Fruit fly (Drosophila melanogaster) whole organism, embryonic: ENCODE results near the gene CG1354.

Source experiments
- Asciz ChIP-seq: fragments of 200-800 bp; sonication (Bioruptor generic); optimal IDR thresholded peaks from 2 replicates; lab custom pipeline; 2017; ENCODE audit warnings: missing biosample characterization, mild to moderate bottlenecking, missing genetic modification characterization, missing genetic modification reagents
- Bdp1 ChIP-seq: fragments of 200-800 bp; sonication (Bioruptor generic); optimal IDR thresholded peaks from 3 replicates; lab custom pipeline; 2016; ENCODE audit warnings: missing biosample characterization, missing genetic modification characterization
- C15 ChIP-seq: fragments of 200-800 bp; sonication (Bioruptor generic); IDR thresholded peaks from 3 replicates; pipeline ENCODE4 v1.3.6; 2022; ENCODE audit warnings: missing biosample characterization, missing genetic modification characterization
- CG10321 ChIP-seq: fragments of 200-800 bp; sonication (Bioruptor generic); IDR thresholded peaks from 2 replicates; pipeline ENCODE4 v1.3.6; 2022; ENCODE audit warnings: missing biosample characterization, missing genetic modification characterization
- CG11504 ChIP-seq: fragments of 200-800 bp; sonication (Bioruptor generic); optimal IDR thresholded peaks from 3 replicates; lab custom pipeline; 2019; ENCODE audit warnings: missing biosample characterization, mild to moderate bottlenecking, missing genetic modification characterization, moderate library complexity
- CG11695 ChIP-seq: fragments of 200-800 bp; sonication (Bioruptor generic); IDR thresholded peaks from 3 replicates; pipeline ENCODE4 v1.3.6; 2022; ENCODE audit warnings: missing biosample characterization, missing genetic modification characterization
- CG16815 ChIP-seq: fragments of 200-800 bp; sonication (Bioruptor generic); optimal IDR thresholded peaks from 3 replicates; lab custom pipeline; 2017; ENCODE audit warnings: missing biosample characterization, mild to moderate bottlenecking, missing genetic modification characterization
- CG1832 ChIP-seq: fragments of 200-800 bp; sonication (Bioruptor generic); optimal IDR thresholded peaks from 2 replicates; lab custom pipeline; 2017; ENCODE audit warnings: missing biosample characterization, mild to moderate bottlenecking, missing genetic modification characterization, inconsistent platforms
- CG18599 ChIP-seq: fragments of 200-800 bp; sonication (Bioruptor generic); optimal IDR thresholded peaks from 3 replicates; lab custom pipeline; 2017; ENCODE audit warnings: missing biosample characterization, missing genetic modification characterization, mild to moderate bottlenecking, moderate library complexity, missing genetic modification reagents
- CG2202 ChIP-seq: fragments of 200-800 bp; sonication (Bioruptor generic); optimal IDR thresholded peaks from 2 replicates; lab custom pipeline; 2018; ENCODE audit warnings: missing biosample characterization, mild to moderate bottlenecking, missing genetic modification characterization
- CG4424 ChIP-seq: fragments of 200-800 bp; sonication (Bioruptor generic); optimal IDR thresholded peaks from 3 replicates; lab custom pipeline; 2016; ENCODE audit warnings: missing biosample characterization, missing genetic modification characterization
- CG4730 ChIP-seq: fragments of 200-800 bp; sonication (Bioruptor generic); IDR thresholded peaks from 2 replicates; pipeline ENCODE4 v1.3.6; 2022; ENCODE audit warnings: missing biosample characterization, missing genetic modification characterization
- CG5180 ChIP-seq: fragments of 200-800 bp; sonication (Bioruptor generic); optimal IDR thresholded peaks from 3 replicates; lab custom pipeline; 2017; ENCODE audit warnings: missing biosample characterization, missing genetic modification characterization, mild to moderate bottlenecking, moderate library complexity, missing genetic modification reagents
- CG6175 ChIP-seq: fragments of 200-800 bp; sonication (Bioruptor generic); IDR thresholded peaks from 3 replicates; pipeline ENCODE4 v1.3.6; 2022; ENCODE audit warnings: missing biosample characterization, missing genetic modification characterization
- CG6254 ChIP-seq: fragments of 200-800 bp; sonication (Bioruptor generic); optimal IDR thresholded peaks from 3 replicates; lab custom pipeline; 2017; ENCODE audit warnings: mild to moderate bottlenecking, missing biosample characterization, missing genetic modification reagents, missing genetic modification characterization
- CG7987 ChIP-seq: fragments of 200-800 bp; sonication (Bioruptor generic); optimal IDR thresholded peaks from 2 replicates; lab custom pipeline; 2018; ENCODE audit warnings: missing biosample characterization, mild to moderate bottlenecking, missing genetic modification characterization, moderate library complexity
- CG8388 ChIP-seq: fragments of 200-800 bp; sonication (Bioruptor generic); optimal IDR thresholded peaks from 2 replicates; lab custom pipeline; 2019; ENCODE audit warnings: missing biosample characterization, mild to moderate bottlenecking, missing genetic modification characterization, moderate library complexity
- CG8765 ChIP-seq: fragments of 200-800 bp; sonication (Bioruptor generic); IDR thresholded peaks from 2 replicates; pipeline ENCODE4 v1.3.6; 2022; ENCODE audit warnings: missing biosample characterization, missing genetic modification characterization
- Drgx ChIP-seq: fragments of 200-800 bp; sonication (Bioruptor generic); IDR thresholded peaks from 2 replicates; pipeline ENCODE4 v1.3.6; 2022; ENCODE audit warnings: missing biosample characterization, missing genetic modification characterization
- Ets65A ChIP-seq: fragments of 200-800 bp; sonication (Bioruptor generic); peaks from one replicate; lab custom pipeline; 2016; ENCODE audit warnings: missing biosample characterization, missing genetic modification characterization
- Hr78 ChIP-seq, 2 experiments: fragments of 200-800 bp in 1 of 2; fragments of >200 bp in 1 of 2; sonication (Bioruptor generic) in 1 of 2; optimal IDR thresholded peaks; 2 replicates each; lab custom pipeline; 2017 to 2019; ENCODE audit warnings: missing biosample characterization in 2 of 2, missing genetic modification characterization in 2 of 2, mild to moderate bottlenecking in 1 of 2, moderate library complexity in 1 of 2
- Lpt ChIP-seq: fragments of >200 bp; optimal IDR thresholded peaks from 2 replicates; lab custom pipeline; 2018; ENCODE audit warnings: missing biosample characterization, missing genetic modification characterization
- Nf-YA ChIP-seq: fragments of 200-800 bp; sonication (Bioruptor generic); IDR thresholded peaks from 2 replicates; pipeline ENCODE4 v1.3.6; 2022; ENCODE audit warnings: missing biosample characterization, missing genetic modification characterization
- Nf-YB ChIP-seq: fragments of 200-800 bp; sonication (Bioruptor generic); optimal IDR thresholded peaks from 3 replicates; lab custom pipeline; 2019; ENCODE audit warnings: missing biosample characterization, mild to moderate bottlenecking, missing genetic modification characterization, moderate library complexity
- Nf-YC ChIP-seq: fragments of 200-800 bp; optimal IDR thresholded peaks from 3 replicates; lab custom pipeline; 2019; ENCODE audit warnings: missing biosample characterization, mild to moderate bottlenecking, missing genetic modification characterization, moderate library complexity
- Oli ChIP-seq: fragments of 200-800 bp; sonication (Bioruptor generic); optimal IDR thresholded peaks from 2 replicates; lab custom pipeline; 2018; ENCODE audit warnings: missing biosample characterization, mild to moderate bottlenecking, missing genetic modification characterization, moderate library complexity
- Spps ChIP-seq: fragments of 200-800 bp; sonication (Bioruptor generic); optimal IDR thresholded peaks from 2 replicates; lab custom pipeline; 2018; ENCODE audit warnings: missing biosample characterization, mild to moderate bottlenecking, missing genetic modification characterization
- bigmax ChIP-seq: fragments of 200-800 bp; sonication (Bioruptor generic); optimal IDR thresholded peaks from 2 replicates; lab custom pipeline; 2018; ENCODE audit warnings: missing biosample characterization, mild to moderate bottlenecking, missing genetic modification characterization
- chinmo ChIP-seq: fragments of 200-800 bp; sonication (Bioruptor generic); IDR thresholded peaks from 4 replicates; pipeline ENCODE4 v1.3.6; 2022; ENCODE audit warnings: missing biosample characterization, missing genetic modification characterization; ENCODE audit not compliant: partially characterized antibody
- chm ChIP-seq: fragments of 200-800 bp; sonication (Bioruptor generic); IDR thresholded peaks from 2 replicates; pipeline ENCODE4 v1.3.6; 2022; ENCODE audit warnings: missing biosample characterization, missing genetic modification characterization
- croc ChIP-seq: fragments of 200-800 bp; sonication (Bioruptor generic); conservative IDR thresholded peaks from 3 replicates; pipeline ENCODE4 v1.3.6; 2022; ENCODE audit warnings: missing biosample characterization, missing genetic modification characterization
- dimm ChIP-seq: fragments of 200-800 bp; sonication (Bioruptor generic); IDR thresholded peaks from 2 replicates; pipeline ENCODE4 v1.3.6; 2022; ENCODE audit warnings: missing biosample characterization, missing genetic modification characterization
- dmrt11E ChIP-seq: fragments of 200-800 bp; sonication (Bioruptor generic); optimal IDR thresholded peaks from 3 replicates; lab custom pipeline; 2018; ENCODE audit warnings: missing biosample characterization, mild to moderate bottlenecking, missing genetic modification characterization, moderate library complexity
- dmrt99B ChIP-seq: fragments of 200-800 bp; sonication (Bioruptor generic); optimal IDR thresholded peaks from 2 replicates; lab custom pipeline; 2018; ENCODE audit warnings: missing biosample characterization, mild to moderate bottlenecking, missing genetic modification characterization, moderate library complexity
- ewg ChIP-seq: fragments of 200-800 bp; sonication (Bioruptor generic); optimal IDR thresholded peaks from 3 replicates; lab custom pipeline; 2017; ENCODE audit warnings: mild to moderate bottlenecking, missing biosample characterization, missing genetic modification reagents, missing genetic modification characterization
- gem ChIP-seq: fragments of 200-800 bp; sonication (Bioruptor generic); optimal IDR thresholded peaks from 2 replicates; lab custom pipeline; 2019; ENCODE audit warnings: missing biosample characterization, mild to moderate bottlenecking, missing genetic modification characterization, moderate library complexity
- mam ChIP-seq: fragments of 200-800 bp; sonication (Bioruptor generic); optimal IDR thresholded peaks from 3 replicates; lab custom pipeline; 2016; ENCODE audit warnings: missing biosample characterization, missing genetic modification characterization
- nmo ChIP-seq: fragments of 200-800 bp; sonication (Bioruptor generic); optimal IDR thresholded peaks from 2 replicates; lab custom pipeline; 2018; ENCODE audit warnings: missing biosample characterization, mild to moderate bottlenecking, missing genetic modification characterization, moderate library complexity
- pho ChIP-seq: fragments of 200-800 bp; sonication (Bioruptor generic); optimal IDR thresholded peaks from 2 replicates; lab custom pipeline; 2016; ENCODE audit warnings: missing biosample characterization, missing genetic modification characterization
- ro ChIP-seq: fragments of 200-800 bp; sonication (Bioruptor generic); IDR thresholded peaks from 2 replicates; pipeline ENCODE4 v1.3.6; 2022; ENCODE audit warnings: missing biosample characterization, missing genetic modification characterization
- sisA ChIP-seq: fragments of 200-800 bp; sonication (Bioruptor generic); IDR thresholded peaks from 2 replicates; pipeline ENCODE4 v1.3.6; 2022; ENCODE audit warnings: missing biosample characterization, missing genetic modification characterization
- ssp ChIP-seq: fragments of 200-800 bp; sonication (Bioruptor generic); IDR thresholded peaks from 2 replicates; pipeline ENCODE4 v1.3.6; 2022; ENCODE audit warnings: missing biosample characterization, missing genetic modification characterization
- tin ChIP-seq: fragments of 200-800 bp; sonication (Bioruptor generic); optimal IDR thresholded peaks from 3 replicates; lab custom pipeline; 2016; ENCODE audit warnings: missing biosample characterization, missing genetic modification characterization

CG1354 gene

DNA sequence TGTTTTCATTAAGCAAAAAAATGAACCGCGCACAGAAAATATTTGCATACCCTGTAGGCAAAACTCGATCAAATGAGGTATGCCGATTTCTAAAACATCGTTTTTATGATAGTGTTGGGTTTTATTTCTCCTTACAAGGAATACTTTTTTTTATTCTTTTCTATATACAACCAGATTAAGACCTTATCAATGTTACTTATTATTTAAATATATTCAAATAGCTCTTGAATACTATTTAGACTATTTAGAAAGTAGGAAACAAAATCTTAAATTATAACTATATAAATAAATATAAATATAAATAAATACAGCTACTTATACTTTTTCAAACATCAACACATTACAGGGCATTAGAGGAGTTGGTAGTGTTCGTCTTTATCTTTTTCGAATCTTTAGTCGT, 20.6 kb upstream of the CG1354 start (continued):
- TF ChIP-seq ro (GFP tag; lab: Robert Waterston, UW) (no peak), CG18599 (GFP tag; lab: Kevin White, UChicago) (no peak), Oli (tag; lab: Kevin White, UChicago) (no peak), dmrt11E (no peak), Lpt (no peak), mam (GFP tag; lab: Kevin White, UChicago) (no peak)

DNA sequence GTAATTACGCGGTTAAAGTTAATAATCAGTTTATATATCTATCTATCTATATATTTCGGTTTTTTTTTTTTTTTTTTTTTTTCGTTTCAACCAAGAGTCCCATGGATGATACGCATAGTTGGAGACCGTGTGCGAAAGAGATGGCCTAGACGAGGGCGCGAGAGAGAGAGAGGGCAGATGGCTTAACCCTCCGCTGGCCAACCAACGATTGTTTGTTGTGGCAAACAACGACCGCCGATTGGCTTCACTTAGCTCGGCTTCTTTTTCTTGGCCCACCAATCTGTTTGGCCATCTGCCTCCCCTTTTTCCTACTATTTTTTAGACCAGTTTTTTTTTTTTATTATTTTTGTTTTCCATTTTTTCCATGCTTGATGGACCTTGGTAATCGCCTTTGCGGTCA, 13.0 kb upstream of the CG1354 start:
- no peak for TF ChIP-seq Asciz
- TF ChIP-seq Nf-YC (tag; lab: Kevin White, UChicago) = peak; percentile 94
- TF ChIP-seq CG16815 (GFP tag; lab: Kevin White, UChicago) = no peak
- peak; percentile 95 for TF ChIP-seq Nf-YB (GFP tag; lab: Kevin White, UChicago)
- peak; percentile 52 for TF ChIP-seq CG1832 (GFP tag; lab: Kevin White, UChicago)
- TF ChIP-seq CG10321 (GFP tag; lab: Robert Waterston, UW) = peak; percentile 52; the same call in 1 of the 2 replicates
- TF ChIP-seq Nf-YA = peak; percentile 26; the same call in 1 of the 2 replicates

DNA sequence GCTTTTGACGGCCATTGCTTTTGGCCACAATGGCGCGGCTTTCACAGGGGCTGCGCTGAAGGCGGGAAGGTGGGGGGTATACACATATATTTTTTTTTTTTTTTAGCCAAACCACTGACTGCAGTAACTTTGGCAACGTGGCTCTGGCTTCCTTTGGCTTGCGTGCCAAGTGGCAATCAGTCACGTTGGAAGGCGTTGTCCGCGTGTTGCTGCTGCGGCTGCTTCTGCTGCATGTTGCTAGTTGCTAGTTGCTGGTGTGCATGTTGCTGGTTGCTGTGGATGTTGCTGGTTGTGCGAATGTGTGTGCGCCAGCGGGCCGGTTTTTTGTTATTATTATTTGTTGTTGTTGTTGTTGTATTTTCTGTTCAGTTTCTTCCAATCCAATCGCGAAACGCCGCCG, 7.5 kb upstream of the CG1354 start:
- TF ChIP-seq Ets65A = peak; percentile 11
- TF ChIP-seq Nf-YB (GFP tag; lab: Kevin White, UChicago) = peak; percentile 7
- TF ChIP-seq chinmo (GFP tag; lab: Robert Waterston, UW) = no peak
- TF ChIP-seq CG11504 (tag; lab: Kevin White, UChicago) = peak; percentile 81
- no peak for TF ChIP-seq Bdp1 (GFP tag; lab: Kevin White, UChicago)
- TF ChIP-seq bigmax (GFP tag; lab: Kevin White, UChicago) = no peak
- TF ChIP-seq, all 482 proteins: peak for 3

DNA sequence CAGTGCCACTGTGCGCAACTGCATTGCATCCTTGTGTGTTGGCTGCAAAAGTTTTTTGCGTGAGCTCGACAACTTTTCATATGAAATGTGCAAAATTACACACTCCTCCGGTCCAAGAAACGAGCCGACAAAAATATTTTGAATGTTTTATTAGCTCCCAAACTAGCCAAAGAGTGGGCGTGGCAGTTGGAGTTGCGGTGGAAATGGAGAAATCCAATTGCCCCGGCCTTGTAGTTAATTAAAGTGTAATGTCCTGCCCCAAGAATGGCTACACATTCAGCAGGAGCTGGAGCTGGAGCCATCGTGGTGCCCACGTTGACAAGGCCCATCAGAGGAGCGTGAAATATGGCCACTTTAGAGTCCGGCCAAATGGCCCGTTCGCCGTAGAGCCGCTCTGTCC, 4.4 kb downstream of the CG1354 start, which contains the start of gene CARPB:
Gene CARPB, plus strand, starts transcription at position 301 of the 400 bp plus-strand sequence.
- TF ChIP-seq Hr78 (GFP tag; optimal IDR thresholded peaks at IDR 0.05; lab: Kevin White, UChicago) (no peak), tin (GFP tag; lab: Kevin White, UChicago) (no peak), C15 (GFP tag; lab: Robert Waterston, UW) (no peak), CG11695 (GFP tag; lab: Robert Waterston, UW) (no peak), dimm (GFP tag; lab: Robert Waterston, UW) (no peak)

DNA sequence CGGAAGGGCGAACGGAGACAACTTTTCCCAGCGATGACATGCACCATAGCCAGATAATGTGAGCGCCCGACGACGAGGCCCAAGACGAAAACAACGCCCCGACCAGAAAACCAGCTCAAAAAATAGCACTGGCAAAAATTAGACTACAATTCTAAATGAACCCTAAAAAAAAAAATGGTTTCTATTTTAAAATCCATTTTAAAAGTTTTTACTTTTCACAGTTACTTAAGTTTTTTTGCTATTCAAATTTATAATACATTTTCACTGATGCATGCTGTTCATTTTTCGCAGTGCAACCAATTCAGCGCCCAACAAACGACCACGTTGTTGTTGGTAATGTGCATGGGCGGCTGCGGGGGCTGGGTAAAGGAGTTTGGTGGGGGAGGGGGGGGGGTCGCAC, 8.8 kb downstream of the CG1354 start:
- no peak for TF ChIP-seq CG6175 (GFP tag; lab: Robert Waterston, UW)
- no peak for TF ChIP-seq CG4730 (GFP tag; lab: Robert Waterston, UW)
- no peak for TF ChIP-seq CG11695 (GFP tag; lab: Robert Waterston, UW)
- TF ChIP-seq Drgx (GFP tag; lab: Robert Waterston, UW) = peak; percentile 73
- TF ChIP-seq ssp (GFP tag; lab: Robert Waterston, UW) = 0 out of 2 replicates have a peak, but pooled peaks have one; percentile 13
- TF ChIP-seq croc = no peak
- no peak for TF ChIP-seq CG7987 (GFP tag; lab: Kevin White, UChicago)
- no peak for TF ChIP-seq CG2202
- TF ChIP-seq Ets65A = peak; percentile 62
- peak; percentile 27 for TF ChIP-seq ewg (GFP tag; lab: Kevin White, UChicago)
- no peak for TF ChIP-seq CG8765
- peak; percentile 35 for TF ChIP-seq nmo (GFP tag; lab: Kevin White, UChicago)
- TF ChIP-seq CG4424 (GFP tag; lab: Kevin White, UChicago) = peak; percentile 4
- no peak for TF ChIP-seq pho (GFP tag; lab: Kevin White, UChicago)
- TF ChIP-seq Spps (tag; lab: Kevin White, UChicago) = no peak
- TF ChIP-seq Asciz = no peak
- peak; percentile 31 for TF ChIP-seq dmrt99B (tag; lab: Kevin White, UChicago)
- peak; percentile 55 for TF ChIP-seq gem (tag; lab: Kevin White, UChicago)
- peak; percentile 15; the same call in 1 of the 2 replicates for TF ChIP-seq sisA (GFP tag; lab: Robert Waterston, UW)
- TF ChIP-seq chm (GFP tag; lab: Robert Waterston, UW) = no peak
- TF ChIP-seq CG8388 (GFP tag; lab: Kevin White, UChicago) = peak; percentile 27
- no peak for TF ChIP-seq Nf-YA
- TF ChIP-seq CG6254 (GFP tag; lab: Kevin White, UChicago) = peak; percentile 22
- no peak for TF ChIP-seq CG5180 (GFP tag; lab: Kevin White, UChicago)
